Worm (Caenorhabditis elegans): ENCODE measurements around the gene dohh-1.

DNA sequence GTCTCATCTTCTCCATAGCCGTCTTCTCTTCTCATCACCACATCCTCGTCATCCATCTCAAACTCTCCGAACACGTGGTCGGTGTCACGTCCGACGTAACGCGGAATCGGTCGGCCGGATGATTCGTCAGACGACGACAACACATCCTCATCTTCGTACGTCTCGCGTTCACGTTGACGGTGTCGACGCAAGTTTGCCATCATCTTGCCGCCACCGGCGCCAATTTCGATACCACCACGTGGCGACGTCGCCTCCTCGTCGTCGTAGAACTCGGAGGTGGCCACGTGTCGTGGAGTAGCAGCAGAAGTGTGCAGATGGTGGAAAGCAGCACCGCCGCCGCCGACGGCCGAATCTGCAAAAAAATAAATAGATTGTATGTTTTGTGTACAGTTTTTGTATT is 32.4 kb upstream of the dohh-1 start:
- TF ChIP-seq ceh-9 (tag; optimal IDR thresholded peaks at IDR 0.05) = no peak
- no peak for TF ChIP-seq zip-5 (tag; optimal IDR thresholded peaks at IDR 0.05)
- no peak for TF ChIP-seq sox-2 (GFP tag; IDR thresholded peaks at IDR 0.05)
- TF ChIP-seq dmd-4 (tag; optimal IDR thresholded peaks at IDR 0.05; ENCODE audit: borderline replicate concordance) = no peak

Measured in whole organism, late embryonic.